In the genomic region with DNA sequence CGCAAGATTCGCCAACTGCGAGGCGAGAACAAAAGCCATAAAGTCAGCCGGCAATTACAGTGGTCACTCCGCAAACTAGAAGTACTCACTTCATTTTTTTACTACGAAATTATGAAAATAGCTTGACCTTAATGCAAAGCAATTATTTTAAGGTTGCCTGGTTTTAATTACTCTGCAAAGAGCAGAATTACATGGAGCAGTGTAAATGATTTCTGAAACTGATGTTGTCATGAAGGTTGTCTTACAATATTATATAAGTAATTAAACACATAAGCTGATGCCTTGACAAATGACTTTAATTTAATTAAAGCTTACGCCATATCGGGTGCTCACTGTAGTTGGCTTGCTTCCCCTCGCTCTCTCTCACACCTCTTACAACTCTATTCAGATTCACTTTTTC, we compare ENCODE assay signal across 4 fruit fly cellular contexts.
TF ChIP-seq lines count a peak whose summit lies in the region.

No protein-coding gene starts in this region.

TF ChIP-seq in whole organism, embryonic, 481 proteins besides CTCF, POLR2A, EP300 and RAD21 (continued from another document and continues in another):
- TF ChIP-seq CG6254 (GFP tag; optimal IDR thresholded peaks at IDR 0.05; lab: Kevin White, UChicago): no peak
- no peak for TF ChIP-seq gce (GFP tag; IDR thresholded peaks at IDR 0.05; lab: Robert Waterston, UW)
- TF ChIP-seq chinmo (GFP tag; IDR thresholded peaks at IDR 0.05; lab: Robert Waterston, UW; ENCODE audit: partially characterized antibody): no peak
- peak; percentile 29 for TF ChIP-seq schlank (tag; optimal IDR thresholded peaks at IDR 0.05; lab: Kevin White, UChicago)
- no peak for TF ChIP-seq usp (GFP tag; optimal IDR thresholded peaks at IDR 0.05; lab: Kevin White, UChicago)
- peak; percentile 24 for TF ChIP-seq org-1 (GFP tag; optimal IDR thresholded peaks at IDR 0.05; lab: Kevin White, UChicago)
- TF ChIP-seq cwo (GFP tag; optimal IDR thresholded peaks at IDR 0.05; lab: Kevin White, UChicago): peak; percentile 54
- TF ChIP-seq CG16863 (GFP tag; optimal IDR thresholded peaks at IDR 0.05; lab: Kevin White, UChicago): no peak
- peak; percentile 50 for TF ChIP-seq CHES-1-like (GFP tag; optimal IDR thresholded peaks at IDR 0.05; lab: Kevin White, UChicago)
- peak; percentile 17 for TF ChIP-seq HmgZ (tag; optimal IDR thresholded peaks at IDR 0.05; lab: Kevin White, UChicago)
- TF ChIP-seq tin (GFP tag; optimal IDR thresholded peaks at IDR 0.05; lab: Kevin White, UChicago): peak; percentile 28
- peak; percentile 23 for TF ChIP-seq CG12744 (GFP tag; optimal IDR thresholded peaks at IDR 0.05; lab: Kevin White, UChicago)
- TF ChIP-seq CG17612 (GFP tag; IDR thresholded peaks at IDR 0.05; lab: Robert Waterston, UW): no peak
- no peak for TF ChIP-seq Dip2 (GFP tag; IDR thresholded peaks at IDR 0.05; lab: Robert Waterston, UW)
- no peak for TF ChIP-seq CG11696 (GFP tag; IDR thresholded peaks at IDR 0.05; lab: Robert Waterston, UW)
- peak; percentile 53; the same call in 1 of the 3 replicates for TF ChIP-seq CG11695 (GFP tag; IDR thresholded peaks at IDR 0.05; lab: Robert Waterston, UW)
- TF ChIP-seq CG7928 (GFP tag; optimal IDR thresholded peaks at IDR 0.05; lab: Kevin White, UChicago): peak; percentile 37
- peak; percentile 46 for TF ChIP-seq Hand (GFP tag; optimal IDR thresholded peaks at IDR 0.05; lab: Kevin White, UChicago)
- TF ChIP-seq CoRest (tag; optimal IDR thresholded peaks at IDR 0.05; lab: Kevin White, UChicago): peak; percentile 56
- peak; percentile 42 for TF ChIP-seq Bteb2 (GFP tag; optimal IDR thresholded peaks at IDR 0.05; lab: Kevin White, UChicago)
- TF ChIP-seq CG10979 (tag; optimal IDR thresholded peaks at IDR 0.05; lab: Kevin White, UChicago): peak; percentile 2
- TF ChIP-seq CG3726 (GFP tag; IDR thresholded peaks at IDR 0.05; lab: Robert Waterston, UW): no peak
- TF ChIP-seq ap (GFP tag; IDR thresholded peaks at IDR 0.05; lab: Robert Waterston, UW): no peak
- no peak for TF ChIP-seq CG14710 (tag; optimal IDR thresholded peaks at IDR 0.05; lab: Kevin White, UChicago)
- TF ChIP-seq Fer3 (tag; optimal IDR thresholded peaks at IDR 0.05; lab: Kevin White, UChicago): peak; percentile 55
- TF ChIP-seq ranshi (GFP tag; IDR thresholded peaks at IDR 0.05; lab: Robert Waterston, UW): peak; percentile 62; the same call in 1 of the 2 replicates
- TF ChIP-seq CG1832 (GFP tag; optimal IDR thresholded peaks at IDR 0.05; lab: Kevin White, UChicago): no peak
- peak; percentile 2 for TF ChIP-seq Bdp1 (GFP tag; optimal IDR thresholded peaks at IDR 0.05; lab: Kevin White, UChicago)
- no peak for TF ChIP-seq trem (tag; optimal IDR thresholded peaks at IDR 0.05; lab: Kevin White, UChicago)
- TF ChIP-seq Poxn (GFP tag; IDR thresholded peaks at IDR 0.05; lab: Robert Waterston, UW): 0 out of 2 replicates have a peak, but pooled peaks have one; percentile 11
- no peak for TF ChIP-seq h (optimal IDR thresholded peaks at IDR 0.05; lab: Kevin White, UChicago)
- TF ChIP-seq mirr (GFP tag; optimal IDR thresholded peaks at IDR 0.05; lab: Kevin White, UChicago): no peak

TF ChIP-seq in whole organism, prepupa, 60 proteins besides CTCF, POLR2A, EP300 and RAD21 (continued from another document and continues in another):
- TF ChIP-seq CG6808 (GFP tag; optimal IDR thresholded peaks at IDR 0.05; lab: Kevin White, UChicago): peak; percentile 91
- TF ChIP-seq Sox14 (GFP tag; optimal IDR thresholded peaks at IDR 0.05; lab: Kevin White, UChicago): peak; percentile 86
- TF ChIP-seq CG32006 (GFP tag; optimal IDR thresholded peaks at IDR 0.05; lab: Kevin White, UChicago): peak; percentile 86
- TF ChIP-seq CG9139 (GFP tag; optimal IDR thresholded peaks at IDR 0.05; lab: Kevin White, UChicago): peak; percentile 82
- TF ChIP-seq CG7368 (GFP tag; optimal IDR thresholded peaks at IDR 0.05; lab: Kevin White, UChicago): peak; percentile 72
- TF ChIP-seq salr (GFP tag; optimal IDR thresholded peaks at IDR 0.05; lab: Kevin White, UChicago): peak; percentile 69 to 79
- peak; percentile 64 for TF ChIP-seq Ets21C (GFP tag; optimal IDR thresholded peaks at IDR 0.05; lab: Kevin White, UChicago)
- peak; percentile 76 for TF ChIP-seq CG6163 (GFP tag; IDR thresholded peaks at IDR 0.05; lab: Robert Waterston, UW)
- TF ChIP-seq Eip75B (GFP tag; optimal IDR thresholded peaks at IDR 0.05; lab: Kevin White, UChicago): peak; percentile 71
- peak; percentile 48 for TF ChIP-seq CG16779 (tag; optimal IDR thresholded peaks at IDR 0.05; lab: Kevin White, UChicago)
- TF ChIP-seq CG8632 (GFP tag; optimal IDR thresholded peaks at IDR 0.05; lab: Kevin White, UChicago): peak; percentile 48
- peak; percentile 76 for TF ChIP-seq eg (GFP tag; IDR thresholded peaks at IDR 0.05; lab: Robert Waterston, UW)
- peak; percentile 78 for TF ChIP-seq Hr39 (GFP tag; optimal IDR thresholded peaks at IDR 0.05; lab: Kevin White, UChicago)
- TF ChIP-seq CG8119 (GFP tag; IDR thresholded peaks at IDR 0.05; lab: Robert Waterston, UW): peak; percentile 81
- no peak for TF ChIP-seq CG6854 (GFP tag; optimal IDR thresholded peaks at IDR 0.05; lab: Kevin White, UChicago)
- peak; percentile 67 for TF ChIP-seq CG11902 (GFP tag; optimal IDR thresholded peaks at IDR 0.05; lab: Kevin White, UChicago)
- TF ChIP-seq acj6 (GFP tag; optimal IDR thresholded peaks at IDR 0.05; lab: Kevin White, UChicago): peak; percentile 86
- peak; percentile 80 for TF ChIP-seq Ets96B (tag; optimal IDR thresholded peaks at IDR 0.05; lab: Kevin White, UChicago)
- TF ChIP-seq vri (GFP tag; optimal IDR thresholded peaks at IDR 0.05; lab: Kevin White, UChicago): peak; percentile 16
- TF ChIP-seq topi (GFP tag; optimal IDR thresholded peaks at IDR 0.05; lab: Kevin White, UChicago): peak; percentile 67
- peak; percentile 59 for TF ChIP-seq CG4318 (GFP tag; optimal IDR thresholded peaks at IDR 0.05; lab: Kevin White, UChicago)
- TF ChIP-seq pdm3 (GFP tag; optimal IDR thresholded peaks at IDR 0.05; lab: Kevin White, UChicago): peak; percentile 83
- peak; percentile 76 for TF ChIP-seq CG6792 (GFP tag; optimal IDR thresholded peaks at IDR 0.05; lab: Kevin White, UChicago)
- peak; percentile 68 for TF ChIP-seq Lpt (GFP tag; optimal IDR thresholded peaks at IDR 0.05; lab: Kevin White, UChicago)
- TF ChIP-seq CG6276 (GFP tag; optimal IDR thresholded peaks at IDR 0.05; lab: Kevin White, UChicago): peak; percentile 74
- TF ChIP-seq Hr4 (GFP tag; optimal IDR thresholded peaks at IDR 0.05; lab: Kevin White, UChicago): peak; percentile 74
- TF ChIP-seq net (GFP tag; optimal IDR thresholded peaks at IDR 0.05; lab: Kevin White, UChicago): peak; percentile 73
- no peak for TF ChIP-seq Eip93F (GFP tag; optimal IDR thresholded peaks at IDR 0.05; lab: Kevin White, UChicago)
- TF ChIP-seq CG15336 (GFP tag; IDR thresholded peaks at IDR 0.05; lab: Robert Waterston, UW): peak; percentile 82
- peak; percentile 84 for TF ChIP-seq achi (GFP tag; optimal IDR thresholded peaks at IDR 0.05; lab: Kevin White, UChicago)
- TF ChIP-seq dsx (GFP tag; optimal IDR thresholded peaks at IDR 0.05; lab: Kevin White, UChicago; ENCODE audit: poor library complexity, severe bottlenecking): peak; percentile 82
- peak; percentile 94 for TF ChIP-seq Eip78C (GFP tag; lab: Kevin White, UChicago)
- TF ChIP-seq Met (GFP tag; optimal IDR thresholded peaks at IDR 0.05; lab: Kevin White, UChicago): peak; percentile 78

TF ChIP-seq in whole organism, pupa, 21 proteins besides CTCF, POLR2A, EP300 and RAD21 (continued from another document):
- TF ChIP-seq CG13204 (GFP tag; optimal IDR thresholded peaks at IDR 0.05; lab: Kevin White, UChicago): peak; percentile 68

TF ChIP-seq in whole organism, wandering third instar larva, 38 proteins besides CTCF, POLR2A, EP300 and RAD21 (continued from another document):
- TF ChIP-seq pan (optimal IDR thresholded peaks at IDR 0.05; lab: Kevin White, UChicago) (no peak), lola (GFP tag; optimal IDR thresholded peaks at IDR 0.05; lab: Kevin White, UChicago) (no peak), brk (GFP tag; optimal IDR thresholded peaks at IDR 0.05; lab: Kevin White, UChicago) (no peak), Vsx2 (GFP tag; optimal IDR thresholded peaks at IDR 0.05; lab: Kevin White, UChicago; ENCODE audit: partially characterized antibody) (no peak), dl (GFP tag; optimal IDR thresholded peaks at IDR 0.05; lab: Kevin White, UChicago; ENCODE audit: insufficient read depth in 1 of 2, partially characterized antibody in 2 of 2) (no peak), OdsH (GFP tag; optimal IDR thresholded peaks at IDR 0.05; lab: Kevin White, UChicago) (peak; percentile 66), dmrt93B (GFP tag; optimal IDR thresholded peaks at IDR 0.05; lab: Kevin White, UChicago) (peak; percentile 49), Abd-B (GFP tag; optimal IDR thresholded peaks at IDR 0.05; lab: Kevin White, UChicago) (no peak), fru (GFP tag; optimal IDR thresholded peaks at IDR 0.05; lab: Kevin White, UChicago) (peak; percentile 57), Hnf4 (GFP tag; optimal IDR thresholded peaks at IDR 0.05; lab: Kevin White, UChicago) (peak; percentile 9), dsf (GFP tag; optimal IDR thresholded peaks at IDR 0.05; lab: Kevin White, UChicago; ENCODE audit: borderline replicate concordance) (no peak), tai (GFP tag; optimal IDR thresholded peaks at IDR 0.05; lab: Kevin White, UChicago) (no peak), N (GFP tag; optimal IDR thresholded peaks at IDR 0.05; lab: Kevin White, UChicago) (no peak), Hr78 (GFP tag; optimal IDR thresholded peaks at IDR 0.05; lab: Kevin White, UChicago) (no peak), Hr83 (GFP tag; optimal IDR thresholded peaks at IDR 0.05; lab: Kevin White, UChicago; ENCODE audit: poor library complexity, severe bottlenecking) (no peak), ey (GFP tag; optimal IDR thresholded peaks at IDR 0.05; lab: Kevin White, UChicago) (peak; percentile 69)
